Fruit fly (Drosophila melanogaster): Measurements from ENCODE around the gene CCT2.

The CCT2 gene

DNA sequence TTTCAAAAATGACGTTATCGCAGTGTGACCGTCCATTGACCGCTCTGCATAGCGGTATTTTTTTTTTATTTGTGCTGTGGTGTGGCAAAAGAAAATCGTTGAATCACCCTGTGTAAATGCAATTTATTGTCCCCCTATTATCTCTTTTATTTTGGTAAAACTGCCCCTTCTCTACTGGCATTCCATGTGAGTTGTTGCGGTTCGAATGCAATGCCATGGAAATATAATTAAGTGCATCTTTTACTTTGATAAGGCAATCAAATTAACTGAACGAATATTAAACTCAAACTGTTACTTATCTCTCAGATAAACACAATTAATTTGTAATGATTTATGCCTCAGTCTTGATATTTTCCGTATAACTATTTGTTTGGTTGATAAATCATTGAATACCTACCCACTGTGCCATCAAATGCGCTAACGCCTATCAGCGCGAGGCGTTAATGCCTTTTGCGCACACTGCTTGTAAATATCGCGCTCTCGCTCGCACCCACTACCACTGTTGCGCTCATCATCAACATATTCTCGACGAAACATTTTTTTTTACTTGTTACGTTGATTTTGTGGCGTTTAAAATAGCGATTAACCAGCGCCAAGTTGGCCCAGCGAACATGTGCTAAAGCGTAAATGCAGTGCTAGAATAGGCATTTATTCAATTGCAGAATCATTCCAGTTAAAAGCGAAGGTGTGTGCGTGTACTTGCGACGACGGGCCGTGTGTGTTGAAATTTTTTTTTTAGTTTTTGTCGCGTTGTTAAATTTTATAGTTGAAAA lies 19.9 kb downstream of the CCT2 start (continued):
- peak; percentile 46 for TF ChIP-seq zen (tag; optimal IDR thresholded peaks at IDR 0.05)
- peak; percentile 78 for TF ChIP-seq tio (GFP tag; optimal IDR thresholded peaks at IDR 0.05)
- no peak for TF ChIP-seq Bdp1 (GFP tag; optimal IDR thresholded peaks at IDR 0.05)
- TF ChIP-seq Camta (GFP tag; optimal IDR thresholded peaks at IDR 0.05), result peak; percentile 53
- no peak for TF ChIP-seq ab (GFP tag; optimal IDR thresholded peaks at IDR 0.05)
- TF ChIP-seq CoRest (tag; optimal IDR thresholded peaks at IDR 0.05), result peak; percentile 72
- peak; percentile 61 for TF ChIP-seq Dip3 (GFP tag; optimal IDR thresholded peaks at IDR 0.05)
- peak; percentile 40 for TF ChIP-seq gsb-n (tag; optimal IDR thresholded peaks at IDR 0.05)
- peak; percentile 18 for TF ChIP-seq fd3F (GFP tag; optimal IDR thresholded peaks at IDR 0.05)
- peak; percentile 30 for TF ChIP-seq CG17802 (tag; optimal IDR thresholded peaks at IDR 0.05)
- TF ChIP-seq CG11085 (GFP tag; IDR thresholded peaks at IDR 0.05), result 0 out of 2 replicates have a peak, but pooled peaks have one; percentile 13
- peak; percentile 65 for TF ChIP-seq CG2120 (GFP tag; optimal IDR thresholded peaks at IDR 0.05)
- TF ChIP-seq jumu (GFP tag; optimal IDR thresholded peaks at IDR 0.05), result peak; percentile 45
- no peak for TF ChIP-seq Trl (optimal IDR thresholded peaks at IDR 0.05)
- peak; percentile 9 for TF ChIP-seq Trl (GFP tag; optimal IDR thresholded peaks at IDR 0.05)
- peak; percentile 61 for TF ChIP-seq CG12104 (GFP tag; optimal IDR thresholded peaks at IDR 0.05)
- TF ChIP-seq CG6765 (GFP tag; optimal IDR thresholded peaks at IDR 0.05), result no peak
- no peak for TF ChIP-seq CG11456 (GFP tag; IDR thresholded peaks at IDR 0.05)
- peak; percentile 57 for TF ChIP-seq vvl (GFP tag; IDR thresholded peaks at IDR 0.05)
- TF ChIP-seq CG12236 (GFP tag; optimal IDR thresholded peaks at IDR 0.05), result peak; percentile 40
- no peak for TF ChIP-seq Hey (tag; optimal IDR thresholded peaks at IDR 0.05)
- peak; percentile 52 for TF ChIP-seq CG1602 (GFP tag; optimal IDR thresholded peaks at IDR 0.05)
- peak; percentile 53 for TF ChIP-seq tx (GFP tag; optimal IDR thresholded peaks at IDR 0.05)
- TF ChIP-seq CG31365 (tag; optimal IDR thresholded peaks at IDR 0.05), result peak; percentile 65
- TF ChIP-seq CG1792 (GFP tag; optimal IDR thresholded peaks at IDR 0.05), result peak; percentile 3
- TF ChIP-seq D19B (GFP tag; optimal IDR thresholded peaks at IDR 0.05), result peak; percentile 28
- TF ChIP-seq Sry-δ (GFP tag; optimal IDR thresholded peaks at IDR 0.05), result peak; percentile 38
- peak; percentile 22; the same call in 1 of the 2 replicates for TF ChIP-seq ara (GFP tag; IDR thresholded peaks at IDR 0.05)
- no peak for TF ChIP-seq CrebB (tag; optimal IDR thresholded peaks at IDR 0.05)
- peak; percentile 45 for TF ChIP-seq CG9609 (GFP tag; optimal IDR thresholded peaks at IDR 0.05)
- TF ChIP-seq gcm (GFP tag; optimal IDR thresholded peaks at IDR 0.05), result peak; percentile 17
- TF ChIP-seq CG4617 (GFP tag; optimal IDR thresholded peaks at IDR 0.05; ENCODE audit: borderline replicate concordance), result peak; percentile 53
- TF ChIP-seq Asciz (GFP tag; optimal IDR thresholded peaks at IDR 0.05), result peak; percentile 43
- no peak for TF ChIP-seq CG8765 (GFP tag; IDR thresholded peaks at IDR 0.05)
- peak; percentile 47 for TF ChIP-seq CG8388 (GFP tag; optimal IDR thresholded peaks at IDR 0.05)
- TF ChIP-seq gfzf (GFP tag; optimal IDR thresholded peaks at IDR 0.05), result peak; percentile 91
- peak; percentile 41 for TF ChIP-seq ems (GFP tag; optimal IDR thresholded peaks at IDR 0.05)
- peak; percentile 51 for TF ChIP-seq Meics (GFP tag; optimal IDR thresholded peaks at IDR 0.05)
- peak; percentile 62 for TF ChIP-seq CG14710 (tag; optimal IDR thresholded peaks at IDR 0.05)
- TF ChIP-seq CG17361 (GFP tag; IDR thresholded peaks at IDR 0.05), result peak; percentile 77
- no peak for TF ChIP-seq sens-2 (GFP tag; IDR thresholded peaks at IDR 0.05)
- TF ChIP-seq CG13296 (GFP tag; optimal IDR thresholded peaks at IDR 0.05), result peak; percentile 6
- peak; percentile 21 for TF ChIP-seq CG12942 (GFP tag; optimal IDR thresholded peaks at IDR 0.05)
- TF ChIP-seq Dll (GFP tag; IDR thresholded peaks at IDR 0.05; ENCODE audit: partially characterized antibody), result 0 out of 4 replicates have a peak, but pooled peaks have one; percentile 28
- TF ChIP-seq CG17186 (GFP tag; optimal IDR thresholded peaks at IDR 0.05), result peak; percentile 10
- TF ChIP-seq Awh (GFP tag; IDR thresholded peaks at IDR 0.05), result peak; percentile 44; the same call in 1 of the 2 replicates
- TF ChIP-seq CG10267 (tag; optimal IDR thresholded peaks at IDR 0.05), result peak; percentile 58
- TF ChIP-seq B-H1 (GFP tag; IDR thresholded peaks at IDR 0.05), result peak; percentile 28; the same call in 1 of the 3 replicates
- peak; percentile 38; the same call in 1 of the 2 replicates for TF ChIP-seq inv (GFP tag; IDR thresholded peaks at IDR 0.05; ENCODE audit: partially characterized antibody)
